Worm (Caenorhabditis elegans) whole organism, mixed stage, embryonic: ENCODE data around the gene pcn-1.

Experiments used
- M03D4.4 ChIP-seq: sonication (generic microtip); optimal IDR thresholded peaks from 2 replicates; lab custom pipeline; 2017; ENCODE audit warnings: mild to moderate bottlenecking, missing genetic modification characterization, missing compliant biosample characterization
- bed-3 ChIP-seq: fragments of 200-800 bp; sonication (Bioruptor generic); optimal IDR thresholded peaks from 3 replicates; lab custom pipeline; 2018; ENCODE audit warnings: mild to moderate bottlenecking, missing genetic modification characterization, moderate library complexity, missing compliant biosample characterization
- blmp-1 ChIP-seq: fragments of 150-350 bp; optimal IDR thresholded peaks from 2 replicates; lab custom pipeline; 2014; ENCODE audit warnings: missing biosample characterization, missing genetic modification characterization
- ceh-39 ChIP-seq: fragments of 150-350 bp; optimal IDR thresholded peaks from 2 replicates; lab custom pipeline; 2014; ENCODE audit warnings: missing biosample characterization, missing genetic modification characterization
- ceh-43 ChIP-seq: fragments of 200-800 bp; sonication (Bioruptor generic); optimal IDR thresholded peaks from 2 replicates; lab custom pipeline; 2018; ENCODE audit warnings: mild to moderate bottlenecking, missing genetic modification characterization, moderate library complexity, missing compliant biosample characterization
- ceh-83 ChIP-seq: fragments of 200-800 bp; sonication (Bioruptor generic); optimal IDR thresholded peaks from 2 replicates; lab custom pipeline; 2018; ENCODE audit warnings: mild to moderate bottlenecking, missing genetic modification characterization, missing compliant biosample characterization
- ces-1 ChIP-seq: fragments of 150-350 bp; optimal IDR thresholded peaks from 2 replicates; lab custom pipeline; 2014; ENCODE audit warnings: missing biosample characterization, missing genetic modification reagents, missing genetic modification characterization
- cnd-1 ChIP-seq: fragments of 200-800 bp; sonication (Bioruptor generic); optimal IDR thresholded peaks from 2 replicates; lab custom pipeline; 2018; ENCODE audit warnings: mild to moderate bottlenecking, missing genetic modification characterization, missing compliant biosample characterization
- drap-1 ChIP-seq: fragments of 200-800 bp; sonication (Bioruptor generic); optimal IDR thresholded peaks from 3 replicates; lab custom pipeline; 2018; ENCODE audit warnings: mild to moderate bottlenecking, missing genetic modification characterization, missing compliant biosample characterization
- elt-1 ChIP-seq: sonication (generic microtip); optimal IDR thresholded peaks from 2 replicates; lab custom pipeline; 2017; ENCODE audit warnings: missing genetic modification characterization, mild to moderate bottlenecking, missing compliant biosample characterization, antibody characterized with exemption, moderate library complexity, borderline replicate concordance; ENCODE audit not compliant: insufficient read depth
- elt-3 ChIP-seq: fragments of 150-350 bp; optimal IDR thresholded peaks from 2 replicates; lab custom pipeline; 2014; ENCODE audit warnings: missing biosample characterization, missing genetic modification characterization
- flh-1 ChIP-seq: fragments of 200-800 bp; sonication (Bioruptor generic); optimal IDR thresholded peaks from 2 replicates; lab custom pipeline; 2018; ENCODE audit warnings: mild to moderate bottlenecking, missing genetic modification characterization, moderate library complexity, missing compliant biosample characterization
- ham-2 ChIP-seq: fragments of 200-800 bp; sonication (Bioruptor generic); optimal IDR thresholded peaks from 2 replicates; lab custom pipeline; 2018; ENCODE audit warnings: mild to moderate bottlenecking, missing genetic modification characterization, missing compliant biosample characterization
- hlh-1 ChIP-seq: fragments of 150-350 bp; optimal IDR thresholded peaks from 2 replicates; lab custom pipeline; 2014; ENCODE audit warnings: missing biosample characterization, missing genetic modification reagents, missing genetic modification characterization
- lin-13 ChIP-seq: fragments of 150-350 bp; optimal IDR thresholded peaks from 2 replicates; lab custom pipeline; 2014; ENCODE audit warnings: missing biosample characterization, missing genetic modification characterization
- lin-32 ChIP-seq: fragments of 200-800 bp; sonication (Bioruptor generic); optimal IDR thresholded peaks from 2 replicates; lab custom pipeline; 2018; ENCODE audit warnings: mild to moderate bottlenecking, missing genetic modification characterization, missing compliant biosample characterization
- lsy-2 ChIP-seq: fragments of 150-350 bp; optimal IDR thresholded peaks from 2 replicates; lab custom pipeline; 2014; ENCODE audit warnings: missing biosample characterization, missing genetic modification characterization
- mab-5 ChIP-seq: fragments of 150-350 bp; optimal IDR thresholded peaks from 2 replicates; lab custom pipeline; 2014; ENCODE audit warnings: missing biosample characterization, missing genetic modification characterization
- mep-1 ChIP-seq: fragments of 150-350 bp; optimal IDR thresholded peaks from 2 replicates; lab custom pipeline; 2017; ENCODE audit warnings: missing biosample characterization, missing genetic modification reagents, missing genetic modification characterization, inconsistent platforms
- mls-2 ChIP-seq: sonication (generic microtip); optimal IDR thresholded peaks from 2 replicates; lab custom pipeline; 2016; ENCODE audit warnings: mild to moderate bottlenecking, missing genetic modification characterization, moderate library complexity, missing compliant biosample characterization
- nhr-12 ChIP-seq: fragments of 150-350 bp; optimal IDR thresholded peaks from 2 replicates; lab custom pipeline; 2014; ENCODE audit warnings: missing biosample characterization, missing genetic modification characterization
- nhr-2 ChIP-seq: fragments of 150-350 bp; optimal IDR thresholded peaks from 2 replicates; lab custom pipeline; 2014; ENCODE audit warnings: missing biosample characterization, missing genetic modification characterization
- nhr-237 ChIP-seq: fragments of 150-350 bp; optimal IDR thresholded peaks from 2 replicates; lab custom pipeline; 2014; ENCODE audit warnings: missing biosample characterization, missing genetic modification characterization
- nhr-28 ChIP-seq: fragments of 150-350 bp; optimal IDR thresholded peaks from 2 replicates; lab custom pipeline; 2014; ENCODE audit warnings: missing biosample characterization, missing genetic modification characterization
- nhr-76 ChIP-seq: sonication (generic microtip); optimal IDR thresholded peaks from 2 replicates; lab custom pipeline; 2017; ENCODE audit warnings: missing biosample characterization, missing genetic modification characterization
- pha-4 ChIP-seq: fragments of 150-350 bp; optimal IDR thresholded peaks from 2 replicates; lab custom pipeline; 2018; ENCODE audit warnings: missing biosample characterization, missing genetic modification reagents, missing genetic modification characterization
- sem-2 ChIP-seq: fragments of 200-800 bp; sonication (Bioruptor generic); optimal IDR thresholded peaks from 2 replicates; lab custom pipeline; 2018; ENCODE audit warnings: mild to moderate bottlenecking, missing genetic modification characterization, missing compliant biosample characterization
- snpc-4 ChIP-seq: fragments of 150-350 bp; optimal IDR thresholded peaks from 2 replicates; lab custom pipeline; 2014; ENCODE audit warnings: missing biosample characterization, missing genetic modification characterization
- sptf-1 ChIP-seq: sonication (generic microtip); optimal IDR thresholded peaks from 2 replicates; lab custom pipeline; 2017; ENCODE audit warnings: mild to moderate bottlenecking, missing genetic modification characterization, moderate library complexity, missing compliant biosample characterization
- tbx-8 ChIP-seq: fragments of 200-800 bp; sonication (Bioruptor generic); optimal IDR thresholded peaks from 2 replicates; lab custom pipeline; 2018; ENCODE audit warnings: mild to moderate bottlenecking, missing genetic modification characterization, moderate library complexity, missing compliant biosample characterization
- unc-120 ChIP-seq: sonication (generic microtip); optimal IDR thresholded peaks from 2 replicates; lab custom pipeline; 2017; ENCODE audit warnings: missing genetic modification characterization, missing compliant biosample characterization; ENCODE audit not compliant: poor library complexity, severe bottlenecking
- unc-39 ChIP-seq: fragments of 150-350 bp; optimal IDR thresholded peaks from 2 replicates; lab custom pipeline; 2014; ENCODE audit warnings: missing biosample characterization, missing genetic modification characterization
- unc-62 ChIP-seq: fragments of 150-350 bp; optimal IDR thresholded peaks from 2 replicates; lab custom pipeline; 2014; ENCODE audit warnings: missing biosample characterization, missing genetic modification reagents, missing genetic modification characterization
- zip-8 ChIP-seq: fragments of 150-350 bp; optimal IDR thresholded peaks from 2 replicates; lab custom pipeline; 2014; ENCODE audit warnings: missing biosample characterization, missing genetic modification characterization
- ztf-11 ChIP-seq: fragments of 150-350 bp; optimal IDR thresholded peaks from 2 replicates; lab custom pipeline; 2014; ENCODE audit warnings: missing biosample characterization, missing genetic modification characterization

The pcn-1 gene

ce11 chrIV:4052274-4052673, 3.0 kb upstream of the pcn-1 start:
- peak; percentile 82 for TF ChIP-seq ces-1
- no peak for TF ChIP-seq ceh-39 (tag; lab: Kevin White, UChicago)

- TF ChIP-seq lsy-2, result no peak
- TF ChIP-seq unc-39, result no peak
- no peak for TF ChIP-seq ces-1
- no peak for TF ChIP-seq drap-1
- no peak for TF ChIP-seq cnd-1
- no peak for TF ChIP-seq mep-1
- no peak for TF ChIP-seq flh-1 (GFP tag; lab: Kevin White, UChicago)
- TF ChIP-seq lin-13, result no peak
- TF ChIP-seq unc-120 (tag; lab: Kevin White, UChicago), result no peak
- no peak for TF ChIP-seq unc-62
- no peak for TF ChIP-seq sem-2 (GFP tag; lab: Kevin White, UChicago)
- no peak for TF ChIP-seq blmp-1
- TF ChIP-seq nhr-12, result no peak
- no peak for TF ChIP-seq pha-4
Observed at ce11 chrIV:4051539-4051938, 2.3 kb upstream of the pcn-1 start, which contains the start of gene wrt-5. Gene wrt-5, minus strand, starts transcription at chrIV:4051639.

- TF ChIP-seq mab-5 (tag; lab: Kevin White, UChicago), result no peak
- TF ChIP-seq nhr-28, result no peak
- TF ChIP-seq nhr-76 (tag; lab: Kevin White, UChicago), result no peak
- no peak for TF ChIP-seq unc-62
- no peak for TF ChIP-seq lin-32 (GFP tag; lab: Kevin White, UChicago)
- no peak for TF ChIP-seq mls-2 (tag; lab: Kevin White, UChicago)
- no peak for TF ChIP-seq lin-13
- no peak for TF ChIP-seq ces-1
- no peak for TF ChIP-seq ceh-43
- TF ChIP-seq bed-3 (GFP tag; lab: Kevin White, UChicago), result no peak
- TF ChIP-seq ceh-39 (tag; lab: Kevin White, UChicago), result no peak
- TF ChIP-seq snpc-4 (tag; lab: Kevin White, UChicago), result no peak
- no peak for TF ChIP-seq unc-120 (tag; lab: Kevin White, UChicago)
- no peak for TF ChIP-seq unc-39
- no peak for TF ChIP-seq lsy-2
- TF ChIP-seq ceh-83, result no peak
- TF ChIP-seq blmp-1, result no peak
- TF ChIP-seq nhr-237 (tag; lab: Kevin White, UChicago), result no peak
- no peak for TF ChIP-seq cnd-1
- no peak for TF ChIP-seq elt-1
Observed at ce11 chrIV:4047628-4048027, 1.6 kb downstream of the pcn-1 start.

- TF ChIP-seq lsy-2, result peak; percentile 23
- TF ChIP-seq ceh-39 (tag; lab: Kevin White, UChicago), result no peak
- no peak for TF ChIP-seq lin-32 (GFP tag; lab: Kevin White, UChicago)
- no peak for TF ChIP-seq snpc-4 (tag; lab: Kevin White, UChicago)
- no peak for TF ChIP-seq hlh-1
- TF ChIP-seq lin-13, result no peak
- TF ChIP-seq ceh-43, result no peak
- peak; percentile 31 for TF ChIP-seq sptf-1
- TF ChIP-seq bed-3 (GFP tag; lab: Kevin White, UChicago), result no peak
- no peak for TF ChIP-seq nhr-237 (tag; lab: Kevin White, UChicago)
- no peak for TF ChIP-seq tbx-8
- TF ChIP-seq mab-5 (tag; lab: Kevin White, UChicago), result no peak
- no peak for TF ChIP-seq mls-2 (tag; lab: Kevin White, UChicago)
- no peak for TF ChIP-seq M03D4.4 (tag; lab: Kevin White, UChicago)
- TF ChIP-seq nhr-12, result no peak
- no peak for TF ChIP-seq flh-1 (GFP tag; lab: Kevin White, UChicago)
- no peak for TF ChIP-seq nhr-28
- TF ChIP-seq nhr-2 (tag; lab: Kevin White, UChicago), result no peak
- TF ChIP-seq ham-2 (GFP tag; lab: Kevin White, UChicago), result no peak
- no peak for TF ChIP-seq ztf-11 (tag; lab: Kevin White, UChicago)
- TF ChIP-seq ces-1, result peak; percentile 35
- TF ChIP-seq ceh-83, result no peak
- TF ChIP-seq mep-1, result no peak
- TF ChIP-seq sem-2 (GFP tag; lab: Kevin White, UChicago), result no peak
- TF ChIP-seq, all 35 proteins: peak for 3
Observed at ce11 chrIV:4042274-4042673, 7.0 kb downstream of the pcn-1 start, which contains the start of gene cdc-73. Gene cdc-73, plus strand, starts transcription at chrIV:4042575.

- TF ChIP-seq pha-4 (no peak), ham-2 (GFP tag; lab: Kevin White, UChicago) (no peak), nhr-76 (tag; lab: Kevin White, UChicago) (no peak), mls-2 (tag; lab: Kevin White, UChicago) (no peak), lsy-2 (no peak), elt-3 (no peak), cnd-1 (no peak), nhr-2 (tag; lab: Kevin White, UChicago) (no peak), zip-8 (tag; lab: Kevin White, UChicago) (no peak), blmp-1 (no peak), lin-13 (no peak), sptf-1 (no peak), hlh-1 (no peak)
Observed at ce11 chrIV:4041006-4041405, 8.2 kb downstream of the pcn-1 start.
